Worm (Caenorhabditis elegans) whole organism, early embryonic: ENCODE measurements around the gene egl-26.

ENCODE experiments used
- B0310.2 ChIP-seq: sonication (generic microtip); optimal IDR thresholded peaks from 2 replicates; lab custom pipeline; 2016; ENCODE audit warnings: mild to moderate bottlenecking, missing genetic modification characterization, missing compliant biosample characterization
- aly-1 ChIP-seq: sonication (generic microtip); optimal IDR thresholded peaks from 2 replicates; lab custom pipeline; 2016; ENCODE audit warnings: missing genetic modification characterization, missing compliant biosample characterization
- ama-1 ChIP-seq: fragments of 150-350 bp; optimal IDR thresholded peaks from 2 replicates; lab custom pipeline; 2014
- ceh-13 ChIP-seq: fragments of 200-800 bp; sonication (Bioruptor generic); optimal IDR thresholded peaks from 2 replicates; lab custom pipeline; 2018; ENCODE audit warnings: mild to moderate bottlenecking, missing genetic modification characterization, missing compliant biosample characterization
- ets-7 ChIP-seq: sonication (generic microtip); optimal IDR thresholded peaks from 2 replicates; lab custom pipeline; 2016; ENCODE audit warnings: missing genotype, missing genetic modification characterization, missing compliant biosample characterization
- flt-1 ChIP-seq: fragments of 200-800 bp; sonication (Bioruptor generic); IDR thresholded peaks from 2 replicates; pipeline ENCODE4 v1.3.6; 2022; ENCODE audit warnings: missing genetic modification characterization, missing compliant biosample characterization
- hmbx-1 ChIP-seq: sonication (generic microtip); optimal IDR thresholded peaks from 2 replicates; lab custom pipeline; 2016; ENCODE audit warnings: mild to moderate bottlenecking, missing genetic modification characterization, missing compliant biosample characterization
- hmg-4 ChIP-seq: fragments of 200-800 bp; sonication (Bioruptor generic); optimal IDR thresholded peaks from 2 replicates; lab custom pipeline; 2018; ENCODE audit warnings: mild to moderate bottlenecking, missing genetic modification characterization, missing compliant biosample characterization
- hnd-1 ChIP-seq: sonication (generic microtip); optimal IDR thresholded peaks from 2 replicates; lab custom pipeline; 2016; ENCODE audit warnings: missing genetic modification characterization, missing compliant biosample characterization
- pes-1 ChIP-seq: fragments of 200-800 bp; sonication (Bioruptor generic); IDR thresholded peaks from 2 replicates; pipeline ENCODE4 v1.3.6; 2022; ENCODE audit warnings: missing genetic modification reagents, missing genetic modification characterization, missing compliant biosample characterization
- sea-1 ChIP-seq: fragments of 200-800 bp; sonication (Bioruptor generic); conservative IDR thresholded peaks from 2 replicates; pipeline ENCODE4 v1.3.6; 2022; ENCODE audit warnings: missing genetic modification characterization, missing compliant biosample characterization
- tbx-11 ChIP-seq: fragments of 200-800 bp; sonication (Bioruptor generic); IDR thresholded peaks from 2 replicates; pipeline ENCODE4 v1.3.6; 2022; ENCODE audit warnings: missing genetic modification characterization, missing compliant biosample characterization
- tra-4 ChIP-seq: sonication (generic microtip); optimal IDR thresholded peaks from 2 replicates; lab custom pipeline; 2017; ENCODE audit warnings: missing genetic modification characterization, missing compliant biosample characterization

DNA sequence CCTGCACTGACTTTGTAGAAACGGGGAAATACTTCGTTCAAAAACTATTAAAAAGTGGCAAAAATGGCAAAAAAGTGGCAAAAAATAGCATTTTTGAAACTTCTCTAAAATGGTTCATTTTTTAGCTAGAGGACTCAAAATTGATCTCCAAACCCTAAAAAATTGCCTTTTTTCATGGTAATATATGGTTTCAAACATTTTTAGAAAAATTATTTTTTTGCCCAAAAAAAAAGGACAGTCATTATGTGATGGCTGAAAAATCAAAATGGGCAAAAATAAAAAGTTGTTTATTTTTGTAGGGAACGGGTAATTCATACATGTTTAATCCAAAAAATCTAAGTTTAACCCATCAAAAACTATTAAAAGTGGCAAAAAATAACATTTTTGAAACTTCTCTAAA, 18.5 kb downstream of the egl-26 start:
- no peak for TF ChIP-seq flt-1 (GFP tag; lab: Robert Waterston, UW)
- no peak for TF ChIP-seq ama-1
- no peak for TF ChIP-seq B0310.2 (tag; lab: Kevin White, UChicago)
- no peak for TF ChIP-seq tra-4
- TF ChIP-seq hmg-4 (GFP tag; lab: Kevin White, UChicago) = no peak
- TF ChIP-seq tbx-11 (GFP tag; lab: Robert Waterston, UW) = no peak
- no peak for TF ChIP-seq sea-1 (GFP tag; lab: Robert Waterston, UW)
- no peak for TF ChIP-seq hnd-1 (tag; lab: Kevin White, UChicago)
- TF ChIP-seq pes-1 (GFP tag; lab: Robert Waterston, UW) = no peak
- TF ChIP-seq hmbx-1 (tag; lab: Kevin White, UChicago) = no peak
- TF ChIP-seq ceh-13 (GFP tag; lab: Kevin White, UChicago) = no peak
- no peak for TF ChIP-seq ets-7 (tag; lab: Kevin White, UChicago)
- TF ChIP-seq aly-1 (tag; lab: Kevin White, UChicago) = no peak
